Worm (Caenorhabditis elegans) whole organism, L1 larva: Measurements from ENCODE around the gene R10E11.5.

ENCODE experiments used
- C16A3.4 ChIP-seq: fragments of 150-350 bp; optimal IDR thresholded peaks from 2 replicates; lab custom pipeline; 2014; ENCODE audit warnings: missing biosample characterization, missing genetic modification characterization
- aha-1 ChIP-seq: fragments of 150-350 bp; optimal IDR thresholded peaks from 2 replicates; lab custom pipeline; 2014; ENCODE audit warnings: missing biosample characterization, missing genetic modification characterization
- ama-1 ChIP-seq: fragments of 150-350 bp; optimal IDR thresholded peaks from 2 replicates; lab custom pipeline; 2014
- blmp-1 ChIP-seq: fragments of 150-350 bp; optimal IDR thresholded peaks from 2 replicates; lab custom pipeline; 2014; ENCODE audit warnings: missing biosample characterization, missing genetic modification characterization
- efl-1 ChIP-seq, 4 experiments: fragments of 150-350 bp; optimal IDR thresholded peaks in 3 of 4; peaks in 1 of 4; 1 replicate in 1 of 4; 2 replicates in 3 of 4; lab custom pipeline; 2014; ENCODE audit warnings: missing biosample characterization in 2 of 4, missing genetic modification characterization in 2 of 4, missing genetic modification reagents in 2 of 4
- efl-3 ChIP-seq: fragments of 200-800 bp; sonication (Bioruptor generic); optimal IDR thresholded peaks from 2 replicates; lab custom pipeline; 2018; ENCODE audit warnings: mild to moderate bottlenecking, missing genetic modification characterization, missing compliant biosample characterization
- egl-27 ChIP-seq, 2 experiments: fragments of 150-350 bp in 1 of 2; sonication (generic microtip); optimal IDR thresholded peaks; 3 replicates each; lab custom pipeline; 2017 to 2018; ENCODE audit warnings: missing biosample characterization in 2 of 2, missing genetic modification characterization in 2 of 2, missing genetic modification reagents in 2 of 2
- elt-2 ChIP-seq: sonication (generic microtip); optimal IDR thresholded peaks from 2 replicates; lab custom pipeline; 2016; ENCODE audit warnings: missing genetic modification characterization, mild to moderate bottlenecking, inconsistent platforms, missing compliant biosample characterization, missing genetic modification reagents
- elt-3 ChIP-seq, 6 experiments: fragments of 150-350 bp in 1 of 6; sonication (generic microtip); optimal IDR thresholded peaks; 2 replicates each; lab custom pipeline; 2017 to 2018; ENCODE audit warnings: missing biosample characterization in 6 of 6, missing genetic modification characterization in 6 of 6, inconsistent platforms in 1 of 6
- ets-5 ChIP-seq: fragments of 200-800 bp; sonication (Bioruptor generic); IDR thresholded peaks from 2 replicates; pipeline ENCODE4 v1.3.6; 2022; ENCODE audit warnings: missing genetic modification characterization, missing compliant biosample characterization
- hlh-4 ChIP-seq: sonication (generic microtip); optimal IDR thresholded peaks from 2 replicates; lab custom pipeline; 2016; ENCODE audit warnings: mild to moderate bottlenecking, missing genetic modification characterization, missing compliant biosample characterization
- jun-1 ChIP-seq: fragments of 150-350 bp; optimal IDR thresholded peaks from 2 replicates; lab custom pipeline; 2014; ENCODE audit warnings: missing biosample characterization, missing genetic modification reagents, missing genetic modification characterization
- lin-14 ChIP-seq: fragments of 200-800 bp; sonication (Bioruptor generic); optimal IDR thresholded peaks from 2 replicates; lab custom pipeline; 2018; ENCODE audit warnings: mild to moderate bottlenecking, missing genetic modification characterization, moderate library complexity, missing compliant biosample characterization
- lin-35 ChIP-seq, 2 experiments: fragments of 150-350 bp; optimal IDR thresholded peaks; 2 replicates each; lab custom pipeline; 2014; ENCODE audit warnings: missing biosample characterization in 2 of 2, missing genetic modification characterization in 2 of 2, missing genetic modification reagents in 2 of 2
- lir-3 ChIP-seq: sonication (generic microtip); optimal IDR thresholded peaks from 2 replicates; lab custom pipeline; 2016; ENCODE audit warnings: mild to moderate bottlenecking, missing genetic modification characterization, moderate library complexity, missing compliant biosample characterization; ENCODE audit not compliant: poor library complexity
- lsy-2 ChIP-seq, 2 experiments: fragments of 150-350 bp; optimal IDR thresholded peaks; 2 replicates each; lab custom pipeline; 2014; ENCODE audit warnings: missing biosample characterization in 2 of 2, missing genetic modification characterization in 2 of 2
- mab-9 ChIP-seq: fragments of 200-800 bp; sonication (Bioruptor generic); IDR thresholded peaks from 2 replicates; pipeline ENCODE4 v1.3.6; 2022; ENCODE audit warnings: missing genetic modification reagents, missing genetic modification characterization, missing compliant biosample characterization
- mdl-1 ChIP-seq, 2 experiments: fragments of 150-350 bp; optimal IDR thresholded peaks; 2 replicates each; lab custom pipeline; 2014 to 2017; ENCODE audit warnings: missing biosample characterization in 2 of 2, missing genetic modification characterization in 2 of 2, inconsistent platforms in 1 of 2
- mef-2 ChIP-seq: fragments of 150-350 bp; optimal IDR thresholded peaks from 2 replicates; lab custom pipeline; 2014; ENCODE audit warnings: missing biosample characterization, missing genetic modification characterization
- mep-1 ChIP-seq: fragments of 150-350 bp; optimal IDR thresholded peaks from 2 replicates; lab custom pipeline; 2014; ENCODE audit warnings: missing biosample characterization, missing genetic modification characterization
- nhr-11 ChIP-seq: fragments of 150-350 bp; optimal IDR thresholded peaks from 2 replicates; lab custom pipeline; 2014; ENCODE audit warnings: missing biosample characterization, missing genetic modification characterization
- nhr-19 ChIP-seq: fragments of 200-800 bp; sonication (Bioruptor generic); conservative IDR thresholded peaks from 2 replicates; pipeline ENCODE4 v1.3.6; 2022; ENCODE audit warnings: missing genetic modification characterization, missing compliant biosample characterization
- nhr-20 ChIP-seq: sonication (generic microtip); optimal IDR thresholded peaks from 2 replicates; lab custom pipeline; 2016; ENCODE audit warnings: mild to moderate bottlenecking, missing genetic modification characterization, missing compliant biosample characterization
- nhr-237 ChIP-seq: fragments of 150-350 bp; optimal IDR thresholded peaks from 2 replicates; lab custom pipeline; 2014; ENCODE audit warnings: missing biosample characterization, missing genetic modification characterization
- nhr-28 ChIP-seq: fragments of 150-350 bp; optimal IDR thresholded peaks from 2 replicates; lab custom pipeline; 2014; ENCODE audit warnings: missing biosample characterization, missing genetic modification characterization
- nhr-47 ChIP-seq: sonication (generic microtip); optimal IDR thresholded peaks from 2 replicates; lab custom pipeline; 2016; ENCODE audit warnings: mild to moderate bottlenecking, missing genetic modification characterization, moderate library complexity, missing compliant biosample characterization
- nhr-71 ChIP-seq: sonication (generic microtip); optimal IDR thresholded peaks from 2 replicates; lab custom pipeline; 2016; ENCODE audit warnings: mild to moderate bottlenecking, missing genetic modification characterization, moderate library complexity, missing compliant biosample characterization
- nhr-85 ChIP-seq: sonication (generic microtip); peaks from one replicate; lab custom pipeline; 2016; ENCODE audit warnings: missing genetic modification characterization, inconsistent platforms, missing compliant biosample characterization
- nhr-90 ChIP-seq: sonication (generic microtip); optimal IDR thresholded peaks from 2 replicates; lab custom pipeline; 2016; ENCODE audit warnings: mild to moderate bottlenecking, missing genetic modification characterization, missing compliant biosample characterization; ENCODE audit not compliant: poor library complexity
- pax-3 ChIP-seq: fragments of 200-800 bp; sonication (Bioruptor generic); optimal IDR thresholded peaks from 2 replicates; lab custom pipeline; 2018; ENCODE audit warnings: mild to moderate bottlenecking, missing genetic modification characterization, moderate library complexity, missing compliant biosample characterization
- pqm-1 ChIP-seq: sonication (generic microtip); optimal IDR thresholded peaks from 3 replicates; lab custom pipeline; 2017; ENCODE audit warnings: missing biosample characterization, missing genetic modification characterization
- rnt-1 ChIP-seq: sonication (generic microtip); optimal IDR thresholded peaks from 2 replicates; lab custom pipeline; 2016; ENCODE audit warnings: mild to moderate bottlenecking, missing genetic modification characterization, moderate library complexity, missing compliant biosample characterization
- skn-1 ChIP-seq: fragments of 150-350 bp; optimal IDR thresholded peaks from 2 replicates; lab custom pipeline; 2014; ENCODE audit warnings: missing biosample characterization, missing genetic modification characterization
- snpc-4 ChIP-seq: fragments of 150-350 bp; optimal IDR thresholded peaks from 2 replicates; lab custom pipeline; 2014; ENCODE audit warnings: missing biosample characterization, missing genetic modification characterization
- snu-23 ChIP-seq: sonication (generic microtip); optimal IDR thresholded peaks from 2 replicates; lab custom pipeline; 2016; ENCODE audit warnings: missing genetic modification characterization, missing compliant biosample characterization
- sup-37 ChIP-seq: fragments of 200-800 bp; sonication (Bioruptor generic); optimal IDR thresholded peaks from 2 replicates; lab custom pipeline; 2018; ENCODE audit warnings: mild to moderate bottlenecking, missing genetic modification characterization, missing compliant biosample characterization
- tbx-2 ChIP-seq: sonication (generic microtip); optimal IDR thresholded peaks from 2 replicates; lab custom pipeline; 2016; ENCODE audit warnings: missing genetic modification characterization, missing compliant biosample characterization
- unc-130 ChIP-seq: fragments of 150-350 bp; optimal IDR thresholded peaks from 2 replicates; lab custom pipeline; 2017; ENCODE audit warnings: missing biosample characterization, missing genetic modification characterization, inconsistent platforms
- unc-30 ChIP-seq: sonication (generic microtip); optimal IDR thresholded peaks from 2 replicates; lab custom pipeline; 2017; ENCODE audit warnings: missing biosample characterization, missing genetic modification characterization
- unc-62 ChIP-seq: fragments of 150-350 bp; optimal IDR thresholded peaks from 2 replicates; lab custom pipeline; 2014; ENCODE audit warnings: missing biosample characterization, missing genetic modification reagents, missing genetic modification characterization
- unc-86 ChIP-seq: sonication (generic microtip); optimal IDR thresholded peaks from 2 replicates; lab custom pipeline; 2016; ENCODE audit warnings: missing genetic modification characterization, missing compliant biosample characterization
- vab-15 ChIP-seq: sonication (generic microtip); optimal IDR thresholded peaks from 2 replicates; lab custom pipeline; 2017; ENCODE audit warnings: missing genotype, mild to moderate bottlenecking, missing genetic modification characterization, missing compliant biosample characterization
- xbp-1 ChIP-seq: sonication (generic microtip); optimal IDR thresholded peaks from 2 replicates; lab custom pipeline; 2016; ENCODE audit warnings: missing genetic modification characterization, missing compliant biosample characterization
- ztf-4 ChIP-seq: fragments of 150-350 bp; optimal IDR thresholded peaks from 2 replicates; lab custom pipeline; 2014; ENCODE audit warnings: missing biosample characterization, missing genetic modification characterization

R10E11.5 gene

ce11 chrIII:9808179-9808578 is 18.7 kb upstream of the R10E11.5 start, which contains the start of gene gtap-2 (continued):
- TF ChIP-seq unc-30 (tag; lab: Kevin White, UChicago) (no peak), pax-3 (tag; lab: Kevin White, UChicago) (peak; percentile 61), C16A3.4 (tag; lab: Kevin White, UChicago) (peak; percentile 45), efl-1 (optimal IDR thresholded peaks at IDR 0.05; lab: Kevin White, UChicago) (peak; percentile 17 to 27), efl-1 (GFP tag; optimal IDR thresholded peaks at IDR 0.05 in 1 of 2; lab: Kevin White, UChicago) (no peak), nhr-28 (tag; lab: Kevin White, UChicago) (no peak), unc-86 (tag; lab: Kevin White, UChicago) (no peak), ztf-4 (tag; lab: Kevin White, UChicago) (no peak), snu-23 (GFP tag; lab: Kevin White, UChicago) (peak; percentile 9)
- TF ChIP-seq, all 84 proteins: peak for 23

DNA sequence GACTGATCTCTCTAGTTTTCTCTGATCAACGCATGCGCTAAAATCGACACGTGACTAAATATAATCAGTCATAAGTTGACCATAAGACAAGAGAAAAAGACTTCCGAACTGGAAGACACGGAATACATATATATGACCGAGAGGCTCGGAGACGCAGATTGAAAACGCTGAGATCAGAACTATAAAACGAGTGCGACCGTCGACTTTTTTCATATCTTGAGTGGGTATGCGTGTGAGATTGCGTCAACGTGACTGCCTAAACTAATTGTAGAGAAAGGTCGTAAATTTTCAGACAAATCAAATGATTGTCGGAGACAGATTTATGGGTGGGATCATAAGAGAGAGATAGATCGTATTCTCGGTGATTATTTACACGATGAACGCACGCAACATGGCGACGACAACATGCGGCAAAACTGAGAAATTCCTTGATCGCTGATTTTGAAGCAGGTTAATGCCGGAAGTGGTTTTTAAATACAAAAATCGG is 18.1 kb upstream of the R10E11.5 start:
- no peak for TF ChIP-seq nhr-28 (tag; lab: Kevin White, UChicago)
- TF ChIP-seq C16A3.4 (tag; lab: Kevin White, UChicago) = no peak
- peak; percentile 28 for TF ChIP-seq lin-14 (GFP tag; lab: Kevin White, UChicago)
- peak; percentile 58 for TF ChIP-seq vab-15 (tag; lab: Kevin White, UChicago)
- TF ChIP-seq lir-3 = peak; percentile 28
- TF ChIP-seq blmp-1 (tag; lab: Kevin White, UChicago) = peak; percentile 67
- no peak for TF ChIP-seq mef-2
- TF ChIP-seq skn-1 (tag; lab: Kevin White, UChicago) = peak; percentile 26
- TF ChIP-seq mab-9 (GFP tag; lab: Robert Waterston, UW) = no peak
- no peak for TF ChIP-seq tbx-2 (tag; lab: Kevin White, UChicago)
- TF ChIP-seq snpc-4 (tag; lab: Kevin White, UChicago) = no peak
- no peak for TF ChIP-seq unc-130 (tag; lab: Kevin White, UChicago)
- TF ChIP-seq nhr-237 = no peak
- TF ChIP-seq pax-3 (tag; lab: Kevin White, UChicago) = no peak
- TF ChIP-seq unc-30 (tag; lab: Kevin White, UChicago) = no peak
- peak; percentile 32 for TF ChIP-seq mep-1 (tag; lab: Kevin White, UChicago)
- peak; percentile 83 for TF ChIP-seq nhr-85 (tag; lab: Kevin White, UChicago)
- peak; percentile 42 for TF ChIP-seq nhr-19
- TF ChIP-seq mdl-1 (tag; optimal IDR thresholded peaks at IDR 0.05; lab: Kevin White, UChicago) = peak in 1 of 2 experiments; percentile 66
- peak; percentile 58 for TF ChIP-seq ama-1 (lab: Kevin White, UChicago)
- peak; percentile 4 for TF ChIP-seq jun-1 (tag; lab: Kevin White, UChicago)
- no peak for TF ChIP-seq efl-1 (optimal IDR thresholded peaks at IDR 0.05; lab: Kevin White, UChicago)
- TF ChIP-seq efl-1 (GFP tag; optimal IDR thresholded peaks at IDR 0.05 in 1 of 2; lab: Kevin White, UChicago) = peak in 1 of 2 experiments; percentile 91
- peak; percentile 43 for TF ChIP-seq nhr-90 (tag; lab: Kevin White, UChicago)
- TF ChIP-seq nhr-71 = peak; percentile 71
- peak; percentile 65 for TF ChIP-seq nhr-20 (tag; lab: Kevin White, UChicago)
- no peak for TF ChIP-seq xbp-1 (tag; lab: Kevin White, UChicago)
- TF ChIP-seq elt-2 = peak; percentile 59
- TF ChIP-seq efl-3 (GFP tag; lab: Kevin White, UChicago) = no peak
- TF ChIP-seq lin-35 (GFP tag; optimal IDR thresholded peaks at IDR 0.05; lab: Kevin White, UChicago) = peak in 1 of 2 experiments; percentile 74
- TF ChIP-seq nhr-11 (tag; lab: Kevin White, UChicago) = no peak
- TF ChIP-seq hlh-4 (tag; lab: Kevin White, UChicago) = no peak
- peak in 1 of 2 experiments; percentile 39 for TF ChIP-seq lsy-2 (tag; optimal IDR thresholded peaks at IDR 0.05; lab: Kevin White, UChicago)
- no peak for TF ChIP-seq ets-5 (GFP tag; lab: Robert Waterston, UW)
- TF ChIP-seq elt-3 (tag; optimal IDR thresholded peaks at IDR 0.05; lab: Kevin White, UChicago) = peak in 2 of 6 experiments; percentile 36 to 75
- TF ChIP-seq pqm-1 = no peak
- TF ChIP-seq ztf-4 (tag; lab: Kevin White, UChicago) = peak; percentile 64
- no peak for TF ChIP-seq unc-62 (GFP tag; lab: Kevin White, UChicago)
- peak; percentile 34 for TF ChIP-seq nhr-47 (tag; lab: Kevin White, UChicago)
- peak; percentile 21 for TF ChIP-seq rnt-1 (tag; lab: Kevin White, UChicago)
- no peak for TF ChIP-seq egl-27 (tag; optimal IDR thresholded peaks at IDR 0.05; lab: Kevin White, UChicago)
- no peak for TF ChIP-seq aha-1 (tag; lab: Kevin White, UChicago)
- TF ChIP-seq sup-37 (GFP tag; lab: Kevin White, UChicago) = no peak
- peak; percentile 58 for TF ChIP-seq snu-23 (GFP tag; lab: Kevin White, UChicago)
